Worm (Caenorhabditis elegans): ENCODE measurements around the gene R02F11.11.
A peak's percentile ranks its signal among the peaks of the same experiment; 100 is the strongest.

R02F11.11 gene

ce11 chrV:4766501-4766900 is 25.2 kb upstream of the R02F11.11 start, which contains the start of gene C18G1.8:
C18G1.8 (minus strand) TSS chrV:4766601.
- TF ChIP-seq elt-3 (tag; optimal IDR thresholded peaks at IDR 0.05) (no peak), unc-39 (tag; optimal IDR thresholded peaks at IDR 0.05) (no peak), crh-2 (tag; optimal IDR thresholded peaks at IDR 0.05) (no peak), nhr-6 (tag; optimal IDR thresholded peaks at IDR 0.05) (no peak), zag-1 (tag; optimal IDR thresholded peaks at IDR 0.05) (no peak), ceh-82 (tag; optimal IDR thresholded peaks at IDR 0.05) (no peak)

- TF ChIP-seq lsy-2 (tag; optimal IDR thresholded peaks at IDR 0.05) = no peak
- TF ChIP-seq mbf-1 (tag; optimal IDR thresholded peaks at IDR 0.05) = no peak
- no peak for TF ChIP-seq gmeb-1 (tag; optimal IDR thresholded peaks at IDR 0.05)
Measured at ce11 chrV:4769633-4770032, 22.0 kb upstream of the R02F11.11 start, which contains the start of gene C18G1.9. C18G1.9 (minus strand) TSS chrV:4769733.

- TF ChIP-seq ceh-82 (tag; optimal IDR thresholded peaks at IDR 0.05) (no peak), fos-1 (tag; optimal IDR thresholded peaks at IDR 0.05) (peak; percentile 50)
Measured at ce11 chrV:4770408-4770947, 21.2 kb upstream of the R02F11.11 start, which contains the start of gene elt-7. elt-7 (plus strand) TSS chrV:4770670.

ce11 chrV:4775140-4775539 is 16.5 kb upstream of the R02F11.11 start:
- no peak for TF ChIP-seq ceh-16 (tag; optimal IDR thresholded peaks at IDR 0.05)
- peak; percentile 78 for TF ChIP-seq mab-5 (tag; optimal IDR thresholded peaks at IDR 0.05)
- no peak for TF ChIP-seq aly-2 (tag; optimal IDR thresholded peaks at IDR 0.05)
- TF ChIP-seq unc-55 (GFP tag; optimal IDR thresholded peaks at IDR 0.05) = peak; percentile 74
- peak; percentile 97 for TF ChIP-seq Y55F3AM.14 (GFP tag; optimal IDR thresholded peaks at IDR 0.05)
- TF ChIP-seq lin-11 (tag; optimal IDR thresholded peaks at IDR 0.05) = no peak

ce11 chrV:4777388-4777986 is 14.2 kb upstream of the R02F11.11 start, which contains the start of gene C18G1.1:
C18G1.1 (plus strand) TSS chrV:4777960.
- TF ChIP-seq sma-3 (GFP tag; optimal IDR thresholded peaks at IDR 0.05) (no peak), F13H6.1 (tag; optimal IDR thresholded peaks at IDR 0.05) (peak; percentile 11), R02D3.7 (tag; optimal IDR thresholded peaks at IDR 0.05) (no peak), aly-2 (tag; optimal IDR thresholded peaks at IDR 0.05) (no peak), egl-27 (tag; optimal IDR thresholded peaks at IDR 0.05) (no peak), sma-9 (GFP tag; optimal IDR thresholded peaks at IDR 0.05) (peak; percentile 33), sma-9 (tag; optimal IDR thresholded peaks at IDR 0.05) (no peak), lsy-2 (tag; optimal IDR thresholded peaks at IDR 0.05) (no peak), nhr-129 (tag; optimal IDR thresholded peaks at IDR 0.05) (peak; percentile 68), crh-2 (tag; optimal IDR thresholded peaks at IDR 0.05) (no peak)

ce11 chrV:4783313-4783712 is 8.4 kb upstream of the R02F11.11 start, which contains the start of gene Y60C6A.1:
Y60C6A.1 (plus strand) TSS chrV:4783613.
- TF ChIP-seq aly-2 (tag; optimal IDR thresholded peaks at IDR 0.05) (no peak), ztf-1 (GFP tag; conservative IDR thresholded peaks at IDR 0.05) (no peak), ZK546.5 (tag; optimal IDR thresholded peaks at IDR 0.05) (no peak), mab-5 (tag; optimal IDR thresholded peaks at IDR 0.05) (no peak), egl-27 (tag; optimal IDR thresholded peaks at IDR 0.05) (no peak), nhr-21 (tag; optimal IDR thresholded peaks at IDR 0.05) (no peak), nhr-10 (tag; optimal IDR thresholded peaks at IDR 0.05) (no peak)

ce11 chrV:4785333-4785852 is 6.3 kb upstream of the R02F11.11 start, which contains the start of the genes Y60C6A.2 and Y60C6A.3:
Y60C6A.2 (minus strand) TSS chrV:4785433.
Y60C6A.3 (plus strand) TSS chrV:4785802.
- no peak for TF ChIP-seq nhr-77 (tag; optimal IDR thresholded peaks at IDR 0.05)
- TF ChIP-seq nhr-12 (tag; optimal IDR thresholded peaks at IDR 0.05) = no peak
- TF ChIP-seq nhr-6 (tag; optimal IDR thresholded peaks at IDR 0.05) = no peak
- no peak for TF ChIP-seq lin-39 (tag; optimal IDR thresholded peaks at IDR 0.05)
- TF ChIP-seq skn-1 (tag; optimal IDR thresholded peaks at IDR 0.05) = no peak
- no peak for TF ChIP-seq mdl-1 (tag; optimal IDR thresholded peaks at IDR 0.05)
- TF ChIP-seq mbf-1 (tag; optimal IDR thresholded peaks at IDR 0.05) = no peak
- no peak for TF ChIP-seq unc-39 (tag; optimal IDR thresholded peaks at IDR 0.05)
- TF ChIP-seq blmp-1 (tag; optimal IDR thresholded peaks at IDR 0.05; ENCODE audit: insufficient read depth) = no peak
- TF ChIP-seq lin-13 (GFP tag; optimal IDR thresholded peaks at IDR 0.05) = no peak
- no peak for TF ChIP-seq egl-27 (tag; optimal IDR thresholded peaks at IDR 0.05)
- no peak for TF ChIP-seq elt-1 (tag; optimal IDR thresholded peaks at IDR 0.05)
- TF ChIP-seq sem-4 (tag; optimal IDR thresholded peaks at IDR 0.05) = no peak
- TF ChIP-seq nhr-25 (tag; optimal IDR thresholded peaks at IDR 0.05) = no peak
- no peak for TF ChIP-seq elt-3 (tag; optimal IDR thresholded peaks at IDR 0.05)
